Worm (Caenorhabditis elegans) whole organism, L4 larva: ENCODE measurements around the gene picd-1.

Experiments
- aha-1 ChIP-seq: fragments of 150-350 bp; peaks from one replicate; lab custom pipeline; 2014; ENCODE audit warnings: missing biosample characterization, missing genetic modification characterization
- ama-1 ChIP-seq: fragments of 150-350 bp; optimal IDR thresholded peaks from 2 replicates; lab custom pipeline; 2014; ENCODE audit warnings: inconsistent platforms, mixed read lengths
- ceh-82 ChIP-seq: sonication (generic microtip); optimal IDR thresholded peaks from 2 replicates; lab custom pipeline; 2017; ENCODE audit warnings: missing biosample characterization, missing genetic modification characterization
- madf-9 ChIP-seq: fragments of 200-800 bp; sonication (Bioruptor generic); conservative IDR thresholded peaks from 2 replicates; pipeline ENCODE4 v1.3.6; 2022; ENCODE audit warnings: missing genetic modification reagents, missing genetic modification characterization, missing compliant biosample characterization
- tag-97 ChIP-seq: fragments of 200-800 bp; sonication (Bioruptor generic); IDR thresholded peaks from 2 replicates; pipeline ENCODE4 v1.3.6; 2022; ENCODE audit warnings: missing genetic modification characterization, missing compliant biosample characterization
- zip-2 ChIP-seq: fragments of 150-350 bp; optimal IDR thresholded peaks from 2 replicates; lab custom pipeline; 2014; ENCODE audit warnings: missing biosample characterization, missing genetic modification characterization

DNA sequence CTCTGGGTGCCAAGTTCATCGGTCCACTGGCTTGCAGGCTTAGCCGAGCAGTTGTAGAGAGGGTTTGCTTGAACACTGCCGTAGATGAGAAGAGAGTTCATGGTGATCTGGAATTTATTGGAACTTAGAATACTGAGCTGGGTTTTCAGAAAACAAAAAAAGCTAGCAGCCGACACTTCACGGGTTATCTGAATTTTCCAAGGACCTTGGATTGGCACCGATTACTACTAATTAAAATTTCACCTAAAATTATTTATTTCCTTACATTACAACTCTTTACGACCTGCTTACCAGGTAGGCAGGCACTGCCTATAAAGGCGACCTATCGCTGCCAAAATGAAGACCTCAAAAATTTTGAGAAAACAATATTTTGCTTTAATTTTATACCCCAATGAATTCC lies 48.7 kb upstream of the picd-1 start, which contains the start of gene srt-52:
- TF ChIP-seq ceh-82: no peak
- TF ChIP-seq aha-1 (tag; lab: Kevin White, UChicago): no peak
- no peak for TF ChIP-seq tag-97
- no peak for TF ChIP-seq ama-1
- TF ChIP-seq zip-2 (tag; lab: Kevin White, UChicago): no peak
- no peak for TF ChIP-seq madf-9 (GFP tag; lab: Robert Waterston, UW)
